Fruit fly (Drosophila melanogaster) whole organism, prepupa: Measurements from ENCODE around the gene CG31675.

ENCODE experiments used
- CG10631 ChIP-seq: fragments of 200-800 bp; sonication (Bioruptor generic); optimal IDR thresholded peaks from 2 replicates; lab custom pipeline; 2016; ENCODE audit warnings: missing biosample characterization, missing genetic modification characterization
- CG11294 ChIP-seq: fragments of 200-800 bp; sonication (Bioruptor generic); IDR thresholded peaks from 2 replicates; pipeline ENCODE4 v1.3.6; 2022; ENCODE audit warnings: missing biosample characterization, missing genetic modification characterization
- CG11762 ChIP-seq: fragments of 200-800 bp; sonication (Bioruptor generic); optimal IDR thresholded peaks from 3 replicates; lab custom pipeline; 2016; ENCODE audit warnings: missing biosample characterization, missing genetic modification characterization; ENCODE audit not compliant: insufficient read depth
- CG16779 ChIP-seq: fragments of 200-800 bp; sonication (Bioruptor generic); optimal IDR thresholded peaks from 3 replicates; lab custom pipeline; 2017; ENCODE audit warnings: missing biosample characterization, mild to moderate bottlenecking, missing genetic modification characterization
- CG32006 ChIP-seq: fragments of 200-800 bp; sonication (Bioruptor generic); optimal IDR thresholded peaks from 3 replicates; lab custom pipeline; 2017; ENCODE audit warnings: missing biosample characterization, mild to moderate bottlenecking, missing genetic modification characterization
- CG4318 ChIP-seq: fragments of 200-800 bp; sonication (Bioruptor generic); optimal IDR thresholded peaks from 3 replicates; lab custom pipeline; 2017; ENCODE audit warnings: missing biosample characterization, mild to moderate bottlenecking, missing genetic modification characterization
- CG6792 ChIP-seq: fragments of 200-800 bp; sonication (Bioruptor generic); optimal IDR thresholded peaks from 3 replicates; lab custom pipeline; 2016; ENCODE audit warnings: missing biosample characterization, missing genetic modification characterization
- CG7368 ChIP-seq: fragments of 200-800 bp; sonication (Bioruptor generic); optimal IDR thresholded peaks from 3 replicates; lab custom pipeline; 2016; ENCODE audit warnings: missing biosample characterization, missing genetic modification characterization
- CG8632 ChIP-seq: fragments of 200-800 bp; sonication (Bioruptor generic); optimal IDR thresholded peaks from 3 replicates; lab custom pipeline; 2016; ENCODE audit warnings: missing biosample characterization, missing genetic modification characterization
- Eip75B ChIP-seq: fragments of 200-800 bp; sonication (Bioruptor generic); optimal IDR thresholded peaks from 3 replicates; lab custom pipeline; 2016; ENCODE audit warnings: missing biosample characterization, missing genetic modification characterization
- Eip93F ChIP-seq: fragments of 200-800 bp; sonication (Bioruptor generic); optimal IDR thresholded peaks from 2 replicates; lab custom pipeline; 2016; ENCODE audit warnings: missing biosample characterization, mild to moderate bottlenecking, missing genetic modification characterization
- Gug ChIP-seq: fragments of 200-800 bp; sonication (Bioruptor generic); IDR thresholded peaks from 2 replicates; pipeline ENCODE4 v1.3.6; 2022; ENCODE audit warnings: missing biosample characterization, missing genetic modification characterization
- Hr38 ChIP-seq: sonication (Bioruptor generic); optimal IDR thresholded peaks from 2 replicates; lab custom pipeline; 2016; ENCODE audit warnings: missing biosample characterization, missing genetic modification characterization
- Lpt ChIP-seq: fragments of 200-800 bp; sonication (Bioruptor generic); optimal IDR thresholded peaks from 3 replicates; lab custom pipeline; 2016; ENCODE audit warnings: missing biosample characterization, missing genetic modification characterization
- OdsH ChIP-seq: fragments of 200-800 bp; sonication (Bioruptor generic); optimal IDR thresholded peaks from 3 replicates; lab custom pipeline; 2016; ENCODE audit warnings: missing biosample characterization, missing genetic modification characterization
- Sox14 ChIP-seq: fragments of 200-800 bp; sonication (Bioruptor generic); optimal IDR thresholded peaks from 3 replicates; lab custom pipeline; 2016; ENCODE audit warnings: missing biosample characterization, missing genetic modification characterization
- dsx ChIP-seq: fragments of 200-800 bp; optimal IDR thresholded peaks from 3 replicates; lab custom pipeline; 2019; ENCODE audit warnings: missing biosample characterization, mild to moderate bottlenecking, missing genetic modification characterization, moderate library complexity; ENCODE audit not compliant: poor library complexity, severe bottlenecking
- fd85E ChIP-seq: fragments of 200-800 bp; sonication (Bioruptor generic); optimal IDR thresholded peaks from 3 replicates; lab custom pipeline; 2016; ENCODE audit warnings: missing biosample characterization, missing genetic modification characterization
- fkh ChIP-seq: fragments of 200-800 bp; sonication (Bioruptor generic); optimal IDR thresholded peaks from 3 replicates; lab custom pipeline; 2017; ENCODE audit warnings: missing biosample characterization, mild to moderate bottlenecking, missing genetic modification characterization, moderate library complexity
- net ChIP-seq: fragments of 200-800 bp; sonication (Bioruptor generic); optimal IDR thresholded peaks from 3 replicates; lab custom pipeline; 2016; ENCODE audit warnings: missing biosample characterization, missing genetic modification characterization
- vri ChIP-seq: fragments of 200-800 bp; sonication (Bioruptor generic); optimal IDR thresholded peaks from 3 replicates; lab custom pipeline; 2016; ENCODE audit warnings: missing biosample characterization, mild to moderate bottlenecking, missing genetic modification characterization

The CG31675 gene

DNA sequence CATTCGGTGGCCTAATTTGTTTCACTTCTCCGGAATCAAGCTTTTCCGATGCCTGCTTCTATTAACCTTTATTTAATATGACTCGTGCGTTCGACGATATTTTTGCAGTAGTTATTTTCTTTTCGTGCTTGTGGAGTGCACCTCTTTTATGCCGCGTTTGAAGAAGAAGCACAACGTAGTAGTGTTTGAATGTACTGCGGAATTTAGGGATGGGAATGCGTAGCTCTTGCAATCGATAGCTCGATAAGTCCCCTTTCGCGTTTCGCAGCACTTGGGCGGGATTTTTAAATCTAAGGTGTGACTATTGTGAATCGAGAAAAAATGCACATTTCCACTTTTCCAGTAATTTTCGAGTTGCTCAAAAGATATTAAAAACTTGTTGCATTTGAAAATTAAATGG lies 51.2 kb downstream of the CG31675 start, which contains the start of the genes CG43739 and sky (continued):
- TF ChIP-seq CG32006 (GFP tag; lab: Kevin White, UChicago) (no peak), Hr38 (GFP tag; lab: Kevin White, UChicago) (no peak), Gug (GFP tag; lab: Robert Waterston, UW) (no peak), fkh (GFP tag; lab: Kevin White, UChicago) (peak; percentile 80), CG11294 (GFP tag; lab: Robert Waterston, UW) (no peak), CG6792 (no peak), CG7368 (GFP tag; lab: Kevin White, UChicago) (no peak), Lpt (GFP tag; lab: Kevin White, UChicago) (no peak), fd85E (GFP tag; lab: Kevin White, UChicago) (no peak), net (no peak), dsx (GFP tag; lab: Kevin White, UChicago) (no peak), Eip75B (peak; percentile 2), CG11762 (GFP tag; lab: Kevin White, UChicago) (no peak), CG10631 (GFP tag; lab: Kevin White, UChicago) (no peak), OdsH (GFP tag; lab: Kevin White, UChicago) (no peak), Eip93F (GFP tag; lab: Kevin White, UChicago) (no peak), CG16779 (no peak), vri (GFP tag; lab: Kevin White, UChicago) (no peak), CG8632 (GFP tag; lab: Kevin White, UChicago) (no peak), CG4318 (no peak), Sox14 (GFP tag; lab: Kevin White, UChicago) (peak; percentile 33)
